Worm (Caenorhabditis elegans) whole organism, midembryonic: Measurements from ENCODE around the gene C13C4.7.

Experiments
- T22C8.4 ChIP-seq: fragments of 200-800 bp; sonication (Bioruptor generic); IDR thresholded peaks from 2 replicates; pipeline ENCODE4 v1.3.6; 2022; ENCODE audit warnings: missing genetic modification characterization, missing compliant biosample characterization
- cog-1 ChIP-seq: sonication (generic microtip); optimal IDR thresholded peaks from 2 replicates; lab custom pipeline; 2016; ENCODE audit warnings: missing genetic modification characterization, missing compliant biosample characterization
- flt-1 ChIP-seq: fragments of 200-800 bp; sonication (Bioruptor generic); IDR thresholded peaks from 2 replicates; pipeline ENCODE4 v1.3.6; 2022; ENCODE audit warnings: missing genetic modification characterization, missing compliant biosample characterization
- klf-2 ChIP-seq: fragments of 200-800 bp; sonication (Bioruptor generic); conservative IDR thresholded peaks from 2 replicates; pipeline ENCODE4 v1.3.6; 2022; ENCODE audit warnings: missing genetic modification reagents, missing genetic modification characterization, missing compliant biosample characterization
- med-1 ChIP-seq: sonication (generic microtip); optimal IDR thresholded peaks from 2 replicates; lab custom pipeline; 2017; ENCODE audit warnings: missing genetic modification characterization, mild to moderate bottlenecking, missing compliant biosample characterization, antibody characterized with exemption, missing genetic modification reagents; ENCODE audit not compliant: insufficient read depth
- ref-1 ChIP-seq: fragments of 200-800 bp; sonication (Bioruptor generic); conservative IDR thresholded peaks from 2 replicates; pipeline ENCODE4 v1.3.6; 2022; ENCODE audit warnings: missing genetic modification reagents, missing genetic modification characterization, missing compliant biosample characterization
- tab-1 ChIP-seq: fragments of 200-800 bp; sonication (Bioruptor generic); IDR thresholded peaks from 2 replicates; pipeline ENCODE4 v1.3.6; 2022; ENCODE audit warnings: missing genetic modification characterization, missing compliant biosample characterization
- ztf-23 ChIP-seq: fragments of 200-800 bp; sonication (Bioruptor generic); IDR thresholded peaks from 2 replicates; pipeline ENCODE4 v1.3.6; 2022; ENCODE audit warnings: missing genetic modification reagents, missing genetic modification characterization, missing compliant biosample characterization
- ztf-29 ChIP-seq: fragments of 200-800 bp; sonication (Bioruptor generic); IDR thresholded peaks from 2 replicates; pipeline ENCODE4 v1.3.6; 2022; ENCODE audit warnings: missing genetic modification reagents, missing genetic modification characterization, missing compliant biosample characterization

Gene C13C4.7

DNA sequence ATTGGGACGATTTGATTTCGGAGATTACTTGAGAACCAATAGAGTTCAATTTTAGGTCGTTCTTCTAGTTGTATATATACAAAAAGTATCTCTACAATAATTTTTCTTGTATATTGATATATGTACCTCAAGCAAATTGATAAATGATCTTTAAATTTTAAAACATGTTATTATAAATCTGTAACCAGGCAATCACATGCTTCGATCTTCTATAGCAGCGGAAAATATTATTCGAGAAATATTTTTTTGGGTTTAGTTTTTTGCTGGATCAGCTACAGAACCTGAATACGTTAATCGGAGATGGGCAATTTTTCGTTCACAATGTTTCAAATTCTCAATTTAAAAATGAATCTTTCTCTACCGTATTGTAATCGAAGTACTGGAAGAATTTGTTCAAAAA lies 31.5 kb downstream of the C13C4.7 start, which contains the start of gene R07B7.12:
Gene R07B7.12 (plus strand): TSS at position 301 of the 400 bp plus-strand sequence.
- TF ChIP-seq cog-1 (tag; lab: Kevin White, UChicago) (no peak), med-1 (GFP tag; lab: Kevin White, UChicago) (no peak), T22C8.4 (no peak), ztf-23 (GFP tag; lab: Robert Waterston, UW) (no peak), tab-1 (GFP tag; lab: Robert Waterston, UW) (no peak), ztf-29 (GFP tag; lab: Robert Waterston, UW) (no peak), flt-1 (GFP tag; lab: Robert Waterston, UW) (no peak), klf-2 (GFP tag; lab: Robert Waterston, UW) (no peak), ref-1 (GFP tag; lab: Robert Waterston, UW) (no peak)

DNA sequence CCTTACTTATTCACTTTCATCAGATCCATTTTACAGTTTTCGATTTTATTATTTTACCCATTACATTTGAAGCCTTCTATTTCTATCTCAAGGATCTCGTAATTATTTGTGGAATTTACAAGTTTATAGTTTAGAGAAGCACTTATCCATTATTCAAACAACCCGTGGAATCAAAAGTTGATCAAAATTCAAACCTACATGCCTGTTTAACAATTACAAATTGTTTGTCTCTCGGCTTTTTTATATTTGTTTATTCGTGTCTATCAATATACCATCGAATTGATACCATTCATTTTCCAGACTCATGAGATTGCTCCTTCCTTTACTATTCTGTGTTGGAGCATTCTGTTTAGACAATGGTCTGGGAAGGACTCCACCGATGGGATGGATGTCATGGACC lies 33.3 kb downstream of the C13C4.7 start, which contains the start of gene gana-1:
Gene gana-1 (plus strand): TSS at position 301 of the 400 bp plus-strand sequence.
- TF ChIP-seq klf-2 (GFP tag; lab: Robert Waterston, UW) (no peak), ztf-29 (GFP tag; lab: Robert Waterston, UW) (no peak), tab-1 (GFP tag; lab: Robert Waterston, UW) (no peak), ref-1 (GFP tag; lab: Robert Waterston, UW) (no peak), med-1 (GFP tag; lab: Kevin White, UChicago) (no peak), flt-1 (GFP tag; lab: Robert Waterston, UW) (no peak)

DNA sequence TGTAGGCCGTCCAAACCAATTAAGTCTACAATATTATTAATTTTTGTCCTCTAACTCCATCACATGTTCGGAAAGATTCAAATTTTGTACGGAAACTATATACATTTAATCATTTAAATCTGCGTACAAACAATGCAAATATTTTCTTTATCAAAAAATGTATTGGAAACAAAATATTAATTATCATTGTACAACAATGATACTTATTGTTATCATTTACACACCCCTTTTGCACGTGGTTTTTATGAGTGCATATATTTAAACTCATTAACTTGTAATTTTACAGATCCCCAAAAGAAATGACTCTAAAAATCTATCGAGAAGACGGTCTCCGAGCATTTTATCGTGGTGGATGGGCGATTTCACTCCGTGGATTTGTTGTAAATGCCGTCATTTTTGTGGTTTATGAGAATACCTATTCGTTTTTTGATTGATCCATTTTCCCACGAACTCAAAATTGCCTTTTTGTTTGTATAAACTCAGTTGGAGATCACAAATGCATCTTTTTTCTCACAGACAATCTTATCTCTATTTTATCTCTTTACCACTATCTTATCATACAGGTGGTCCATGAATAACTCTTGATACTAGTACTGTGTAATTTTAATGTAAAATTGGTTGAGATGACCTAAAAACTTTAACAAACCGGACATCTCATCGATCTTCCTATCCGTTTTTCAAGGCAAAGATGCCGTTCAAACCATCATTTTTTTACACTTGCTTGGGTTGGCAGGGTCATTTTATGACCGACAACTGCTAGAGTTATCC lies 34.2 kb downstream of the C13C4.7 start:
- TF ChIP-seq ztf-23 (GFP tag; lab: Robert Waterston, UW) = no peak
- no peak for TF ChIP-seq tab-1 (GFP tag; lab: Robert Waterston, UW)
- TF ChIP-seq ref-1 (GFP tag; lab: Robert Waterston, UW) = no peak
- TF ChIP-seq flt-1 (GFP tag; lab: Robert Waterston, UW) = no peak
- no peak for TF ChIP-seq klf-2 (GFP tag; lab: Robert Waterston, UW)
- TF ChIP-seq ztf-29 (GFP tag; lab: Robert Waterston, UW) = no peak
- TF ChIP-seq med-1 (GFP tag; lab: Kevin White, UChicago) = no peak
- no peak for TF ChIP-seq cog-1 (tag; lab: Kevin White, UChicago)
- TF ChIP-seq T22C8.4 = no peak

DNA sequence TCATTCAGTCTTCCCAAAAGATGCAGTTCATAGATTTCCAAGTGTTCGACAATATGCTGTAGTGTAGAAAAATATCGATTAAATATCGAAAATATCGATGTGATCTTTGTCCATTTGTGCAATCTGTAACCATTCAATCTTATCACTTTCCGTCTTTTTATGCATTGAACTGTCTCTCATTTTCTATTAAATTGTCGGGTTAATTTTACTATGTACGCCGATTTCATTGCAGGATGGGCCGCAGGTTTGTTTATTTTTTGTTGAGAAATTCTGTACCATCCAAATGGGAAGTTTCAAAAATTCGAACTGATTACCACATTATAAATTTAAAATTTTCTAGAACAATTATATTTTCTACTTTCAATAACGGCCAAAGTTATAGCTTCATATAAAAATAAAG lies 36.1 kb downstream of the C13C4.7 start, which contains the start of gene R07B7.8:
Gene R07B7.8 (minus strand): TSS at position 101 of the 400 bp plus-strand sequence.
- TF ChIP-seq ztf-29 (GFP tag; lab: Robert Waterston, UW) = no peak
- no peak for TF ChIP-seq tab-1 (GFP tag; lab: Robert Waterston, UW)
- TF ChIP-seq flt-1 (GFP tag; lab: Robert Waterston, UW) = no peak
- no peak for TF ChIP-seq ztf-23 (GFP tag; lab: Robert Waterston, UW)

DNA sequence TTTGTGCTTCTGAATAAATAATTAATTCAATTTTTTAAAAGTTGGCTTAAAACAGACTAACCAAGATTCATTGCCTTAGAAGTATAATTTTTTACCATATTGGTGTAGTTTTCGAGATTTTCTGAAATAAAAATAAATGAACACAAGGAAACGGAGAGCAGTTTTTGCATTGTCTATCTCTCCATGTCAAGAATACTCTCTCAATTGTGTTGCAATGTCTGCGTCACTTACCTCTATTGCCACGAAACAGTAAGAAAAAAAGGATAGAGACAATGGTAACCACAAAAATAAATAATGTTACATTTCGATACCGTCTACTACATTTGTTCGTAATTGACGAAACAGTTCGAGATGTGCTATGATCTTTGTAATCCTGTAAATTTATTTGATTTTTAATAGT lies 37.3 kb downstream of the C13C4.7 start, which contains the start of gene R07B7.10:
Gene R07B7.10 (plus strand): TSS at position 285 of the 400 bp plus-strand sequence.
- no peak for TF ChIP-seq flt-1 (GFP tag; lab: Robert Waterston, UW)
- TF ChIP-seq ztf-29 (GFP tag; lab: Robert Waterston, UW) = no peak
- TF ChIP-seq tab-1 (GFP tag; lab: Robert Waterston, UW) = no peak
- TF ChIP-seq cog-1 (tag; lab: Kevin White, UChicago) = no peak
- TF ChIP-seq ref-1 (GFP tag; lab: Robert Waterston, UW) = no peak
- TF ChIP-seq klf-2 (GFP tag; lab: Robert Waterston, UW) = no peak
- TF ChIP-seq ztf-23 (GFP tag; lab: Robert Waterston, UW) = no peak
- TF ChIP-seq T22C8.4 = no peak

DNA sequence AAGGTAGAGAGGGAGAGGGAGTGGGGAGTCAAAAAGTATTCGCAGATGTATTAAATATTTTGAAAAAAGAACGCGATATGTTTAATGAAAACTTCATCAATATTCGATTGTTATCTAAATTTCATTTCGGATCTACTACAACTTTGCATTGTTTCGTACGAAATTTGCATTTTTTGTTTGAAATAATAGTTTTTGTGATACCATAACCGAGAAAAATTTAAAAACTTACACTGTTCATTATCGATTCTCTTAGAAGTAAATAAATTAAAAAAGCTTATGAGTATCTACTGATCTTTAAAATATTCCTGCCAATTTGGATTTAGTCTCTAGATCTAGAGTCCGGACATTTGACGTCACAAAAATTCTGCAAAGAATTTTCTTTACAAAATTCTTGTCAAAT lies 40.0 kb downstream of the C13C4.7 start, which contains the start of gene R07B7.9:
Gene R07B7.9 (minus strand): TSS at position 101 of the 400 bp plus-strand sequence.
- TF ChIP-seq ztf-23 (GFP tag; lab: Robert Waterston, UW) = no peak
- TF ChIP-seq tab-1 (GFP tag; lab: Robert Waterston, UW) = no peak
- no peak for TF ChIP-seq klf-2 (GFP tag; lab: Robert Waterston, UW)
- TF ChIP-seq cog-1 (tag; lab: Kevin White, UChicago) = no peak
- no peak for TF ChIP-seq flt-1 (GFP tag; lab: Robert Waterston, UW)
- TF ChIP-seq med-1 (GFP tag; lab: Kevin White, UChicago) = no peak
- TF ChIP-seq ztf-29 (GFP tag; lab: Robert Waterston, UW) = no peak
- no peak for TF ChIP-seq T22C8.4
- no peak for TF ChIP-seq ref-1 (GFP tag; lab: Robert Waterston, UW)

DNA sequence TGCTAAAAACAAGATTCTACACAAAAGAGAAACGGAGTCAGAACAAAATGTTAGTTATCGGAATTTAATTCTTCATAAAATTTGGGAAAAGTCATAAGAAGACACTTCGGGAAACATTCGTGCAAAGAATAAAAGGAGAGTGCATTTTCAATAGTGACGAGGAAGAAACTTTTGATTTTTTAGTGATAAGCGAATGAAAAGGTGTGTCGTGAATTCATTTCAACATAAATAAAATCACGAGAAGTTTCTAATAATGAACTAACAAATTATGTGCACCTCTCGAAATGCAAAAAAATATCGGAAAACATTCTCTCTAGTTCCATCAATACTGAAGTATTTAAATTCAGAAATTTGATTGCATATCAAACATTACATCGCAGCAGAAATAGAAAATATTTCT lies 44.3 kb downstream of the C13C4.7 start:
- TF ChIP-seq ref-1 (GFP tag; lab: Robert Waterston, UW) = no peak
- TF ChIP-seq tab-1 (GFP tag; lab: Robert Waterston, UW) = no peak
- no peak for TF ChIP-seq ztf-29 (GFP tag; lab: Robert Waterston, UW)
- no peak for TF ChIP-seq flt-1 (GFP tag; lab: Robert Waterston, UW)
- no peak for TF ChIP-seq med-1 (GFP tag; lab: Kevin White, UChicago)
- no peak for TF ChIP-seq T22C8.4

DNA sequence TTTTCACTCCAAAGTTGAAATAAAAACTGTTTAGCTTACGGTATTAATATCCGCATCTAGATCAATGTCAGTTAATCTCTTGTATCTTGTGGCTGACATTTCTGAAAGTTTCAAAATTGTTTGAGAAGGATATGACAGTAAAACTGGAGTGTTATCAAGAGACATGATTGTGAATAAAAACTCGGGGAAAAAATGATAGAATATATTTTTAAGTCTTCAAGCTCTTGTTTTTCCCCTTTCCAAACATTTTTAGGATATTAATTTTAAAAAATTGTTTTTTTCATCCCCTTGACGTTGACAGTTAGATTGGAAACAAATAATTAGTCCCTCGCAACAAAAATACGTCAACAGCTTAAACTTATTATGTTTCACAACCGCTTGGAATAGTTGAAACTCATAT lies 45.4 kb downstream of the C13C4.7 start, which contains the start of gene R07B7.6:
Gene R07B7.6 (minus strand): TSS at position 101 of the 400 bp plus-strand sequence.
- TF ChIP-seq T22C8.4 = no peak
- no peak for TF ChIP-seq ztf-29 (GFP tag; lab: Robert Waterston, UW)
- TF ChIP-seq tab-1 (GFP tag; lab: Robert Waterston, UW) = no peak
- TF ChIP-seq ref-1 (GFP tag; lab: Robert Waterston, UW) = no peak
- TF ChIP-seq med-1 (GFP tag; lab: Kevin White, UChicago) = no peak
- no peak for TF ChIP-seq cog-1 (tag; lab: Kevin White, UChicago)
- TF ChIP-seq flt-1 (GFP tag; lab: Robert Waterston, UW) = no peak
- TF ChIP-seq klf-2 (GFP tag; lab: Robert Waterston, UW) = no peak
- no peak for TF ChIP-seq ztf-23 (GFP tag; lab: Robert Waterston, UW)

DNA sequence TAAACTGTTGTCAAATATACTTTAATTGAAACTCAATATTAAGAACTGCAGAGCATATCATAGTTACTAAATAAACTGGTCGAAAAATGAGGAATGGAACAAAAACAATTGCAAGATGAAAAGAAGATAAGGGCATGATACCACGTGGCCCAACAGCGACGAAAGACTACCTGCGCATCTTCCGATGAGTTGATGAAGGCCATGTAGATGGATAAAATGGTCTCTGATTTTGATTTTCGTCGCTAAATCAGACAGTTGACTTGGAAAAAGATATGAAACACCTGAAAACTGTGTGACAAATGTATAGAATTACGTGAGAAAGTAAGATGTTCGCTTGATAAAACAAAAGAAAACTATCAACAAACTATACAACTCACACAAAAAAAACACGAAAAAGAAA lies 48.8 kb downstream of the C13C4.7 start:
- TF ChIP-seq ref-1 (GFP tag; lab: Robert Waterston, UW) (no peak), med-1 (GFP tag; lab: Kevin White, UChicago) (no peak), tab-1 (GFP tag; lab: Robert Waterston, UW) (no peak), flt-1 (GFP tag; lab: Robert Waterston, UW) (no peak), cog-1 (tag; lab: Kevin White, UChicago) (no peak), ztf-29 (GFP tag; lab: Robert Waterston, UW) (no peak), T22C8.4 (no peak), klf-2 (GFP tag; lab: Robert Waterston, UW) (no peak), ztf-23 (GFP tag; lab: Robert Waterston, UW) (no peak)
